Worm (Caenorhabditis elegans): ENCODE results near the gene C06C3.7.

C06C3.7 gene

ce11 chrII:9421969-9422368 is 36.6 kb downstream of the C06C3.7 start, which contains the start of gene M176.11:
M176.11 (plus strand) TSS chrII:9422269.
- no peak for TF ChIP-seq unc-62 (GFP tag; optimal IDR thresholded peaks at IDR 0.05)

ce11 chrII:9426076-9426475 is 40.7 kb downstream of the C06C3.7 start, which contains the start of gene M176.10:
M176.10 (minus strand) TSS chrII:9426176.
- no peak for TF ChIP-seq unc-62 (GFP tag; optimal IDR thresholded peaks at IDR 0.05)

- no peak for TF ChIP-seq unc-62 (GFP tag; optimal IDR thresholded peaks at IDR 0.05)
Observed at ce11 chrII:9427644-9428043, 42.3 kb downstream of the C06C3.7 start, which contains the start of gene M176.5. M176.5 (minus strand) TSS chrII:9427744.

- no peak for TF ChIP-seq unc-62 (GFP tag; optimal IDR thresholded peaks at IDR 0.05)
Observed at ce11 chrII:9431119-9431518, 45.8 kb downstream of the C06C3.7 start.

ce11 chrII:9433609-9434008 is 48.3 kb downstream of the C06C3.7 start, which contains the start of gene kin-15:
kin-15 (minus strand) TSS chrII:9433709.
- TF ChIP-seq unc-62 (GFP tag; optimal IDR thresholded peaks at IDR 0.05), result no peak

ce11 chrII:9436009-9436408 is 50.7 kb downstream of the C06C3.7 start, which contains the start of gene kin-16:
kin-16 (minus strand) TSS chrII:9436109.
- TF ChIP-seq unc-62 (GFP tag; optimal IDR thresholded peaks at IDR 0.05), result no peak

Measured in whole organism, dauer.